Worm (Caenorhabditis elegans) whole organism, L1 larva: ENCODE results near the gene lact-1.

Experiments used
- C16A3.4 ChIP-seq: fragments of 150-350 bp; optimal IDR thresholded peaks from 2 replicates; lab custom pipeline; 2014; ENCODE audit warnings: missing biosample characterization, missing genetic modification characterization
- Y116A8C.19 ChIP-seq: sonication (generic microtip); optimal IDR thresholded peaks from 2 replicates; lab custom pipeline; 2016; ENCODE audit warnings: missing compliant biosample characterization, missing genetic modification characterization, borderline replicate concordance
- alr-1 ChIP-seq: fragments of 200-800 bp; sonication (Bioruptor generic); optimal IDR thresholded peaks from 2 replicates; lab custom pipeline; 2018; ENCODE audit warnings: borderline replicate concordance, mild to moderate bottlenecking, missing genetic modification characterization, missing compliant biosample characterization
- ama-1 ChIP-seq: fragments of 150-350 bp; optimal IDR thresholded peaks from 2 replicates; lab custom pipeline; 2014
- ceh-8 ChIP-seq: fragments of 200-800 bp; sonication (Bioruptor generic); optimal IDR thresholded peaks from 2 replicates; lab custom pipeline; 2018; ENCODE audit warnings: mild to moderate bottlenecking, missing genetic modification characterization, moderate library complexity, missing compliant biosample characterization
- ceh-90 ChIP-seq: sonication (generic microtip); optimal IDR thresholded peaks from 2 replicates; lab custom pipeline; 2016; ENCODE audit warnings: missing genetic modification characterization, missing compliant biosample characterization
- ces-1 ChIP-seq: fragments of 150-350 bp; optimal IDR thresholded peaks from 2 replicates; lab custom pipeline; 2014; ENCODE audit warnings: missing biosample characterization, missing genetic modification reagents, missing genetic modification characterization
- dpl-1 ChIP-seq, 3 experiments: fragments of 150-350 bp in 2 of 3; sonication (generic microtip) in 1 of 3; optimal IDR thresholded peaks; 2 replicates each; lab custom pipeline; 2014 to 2017; ENCODE audit warnings: missing biosample characterization in 3 of 3, missing genetic modification characterization in 3 of 3, missing genetic modification reagents in 3 of 3
- efl-1 ChIP-seq, 4 experiments: fragments of 150-350 bp; optimal IDR thresholded peaks in 3 of 4; peaks in 1 of 4; 1 replicate in 1 of 4; 2 replicates in 3 of 4; lab custom pipeline; 2014; ENCODE audit warnings: missing biosample characterization in 2 of 4, missing genetic modification characterization in 2 of 4, missing genetic modification reagents in 2 of 4
- elt-2 ChIP-seq: sonication (generic microtip); optimal IDR thresholded peaks from 2 replicates; lab custom pipeline; 2016; ENCODE audit warnings: missing genetic modification characterization, mild to moderate bottlenecking, inconsistent platforms, missing compliant biosample characterization, missing genetic modification reagents
- ets-5 ChIP-seq: fragments of 200-800 bp; sonication (Bioruptor generic); IDR thresholded peaks from 2 replicates; pipeline ENCODE4 v1.3.6; 2022; ENCODE audit warnings: missing genetic modification characterization, missing compliant biosample characterization
- fkh-8 ChIP-seq: sonication (generic microtip); optimal IDR thresholded peaks from 2 replicates; lab custom pipeline; 2016; ENCODE audit warnings: mild to moderate bottlenecking, missing genetic modification characterization, missing compliant biosample characterization
- grh-1 ChIP-seq: fragments of 200-800 bp; sonication (Bioruptor generic); IDR thresholded peaks from 2 replicates; pipeline ENCODE4 v1.3.6; 2022; ENCODE audit warnings: missing genetic modification reagents, missing genetic modification characterization, missing compliant biosample characterization
- irx-1 ChIP-seq: sonication (generic microtip); optimal IDR thresholded peaks from 2 replicates; lab custom pipeline; 2016; ENCODE audit warnings: missing genetic modification characterization, missing compliant biosample characterization
- isw-1 ChIP-seq: fragments of 200-800 bp; sonication (Bioruptor generic); IDR thresholded peaks from 2 replicates; pipeline ENCODE4 v1.3.6; 2022; ENCODE audit warnings: missing genetic modification characterization, missing compliant biosample characterization
- lin-13 ChIP-seq: fragments of 150-350 bp; optimal IDR thresholded peaks from 2 replicates; lab custom pipeline; 2014; ENCODE audit warnings: missing biosample characterization, missing genetic modification reagents, missing genetic modification characterization
- lin-14 ChIP-seq: fragments of 200-800 bp; sonication (Bioruptor generic); optimal IDR thresholded peaks from 2 replicates; lab custom pipeline; 2018; ENCODE audit warnings: mild to moderate bottlenecking, missing genetic modification characterization, moderate library complexity, missing compliant biosample characterization
- lin-15B ChIP-seq: fragments of 150-350 bp; sonication (generic microtip); optimal IDR thresholded peaks from 3 replicates; lab custom pipeline; 2014; ENCODE audit warnings: missing biosample characterization, missing genetic modification characterization
- lin-35 ChIP-seq, 2 experiments: fragments of 150-350 bp; optimal IDR thresholded peaks; 2 replicates each; lab custom pipeline; 2014; ENCODE audit warnings: missing biosample characterization in 2 of 2, missing genetic modification characterization in 2 of 2, missing genetic modification reagents in 2 of 2
- lin-39 ChIP-seq: fragments of 150-350 bp; optimal IDR thresholded peaks from 2 replicates; lab custom pipeline; 2014; ENCODE audit warnings: missing biosample characterization, missing genetic modification reagents, missing genetic modification characterization
- lsy-2 ChIP-seq, 2 experiments: fragments of 150-350 bp; optimal IDR thresholded peaks; 2 replicates each; lab custom pipeline; 2014; ENCODE audit warnings: missing biosample characterization in 2 of 2, missing genetic modification characterization in 2 of 2
- mdl-1 ChIP-seq, 2 experiments: fragments of 150-350 bp; optimal IDR thresholded peaks; 2 replicates each; lab custom pipeline; 2014 to 2017; ENCODE audit warnings: missing biosample characterization in 2 of 2, missing genetic modification characterization in 2 of 2, inconsistent platforms in 1 of 2
- nhr-12 ChIP-seq: sonication (generic microtip); optimal IDR thresholded peaks from 2 replicates; lab custom pipeline; 2017; ENCODE audit warnings: missing biosample characterization, missing genetic modification characterization
- nhr-19 ChIP-seq: fragments of 200-800 bp; sonication (Bioruptor generic); conservative IDR thresholded peaks from 2 replicates; pipeline ENCODE4 v1.3.6; 2022; ENCODE audit warnings: missing genetic modification characterization, missing compliant biosample characterization
- nhr-20 ChIP-seq: sonication (generic microtip); optimal IDR thresholded peaks from 2 replicates; lab custom pipeline; 2016; ENCODE audit warnings: mild to moderate bottlenecking, missing genetic modification characterization, missing compliant biosample characterization
- nhr-237 ChIP-seq: fragments of 150-350 bp; optimal IDR thresholded peaks from 2 replicates; lab custom pipeline; 2014; ENCODE audit warnings: missing biosample characterization, missing genetic modification characterization
- nhr-47 ChIP-seq: sonication (generic microtip); optimal IDR thresholded peaks from 2 replicates; lab custom pipeline; 2016; ENCODE audit warnings: mild to moderate bottlenecking, missing genetic modification characterization, moderate library complexity, missing compliant biosample characterization
- nhr-71 ChIP-seq: sonication (generic microtip); optimal IDR thresholded peaks from 2 replicates; lab custom pipeline; 2016; ENCODE audit warnings: mild to moderate bottlenecking, missing genetic modification characterization, moderate library complexity, missing compliant biosample characterization
- nhr-76 ChIP-seq: sonication (generic microtip); optimal IDR thresholded peaks from 2 replicates; lab custom pipeline; 2017; ENCODE audit warnings: missing biosample characterization, missing genetic modification characterization
- nhr-77 ChIP-seq: fragments of 150-350 bp; optimal IDR thresholded peaks from 2 replicates; lab custom pipeline; 2014; ENCODE audit warnings: missing biosample characterization, missing genetic modification characterization
- nhr-85 ChIP-seq: sonication (generic microtip); peaks from one replicate; lab custom pipeline; 2016; ENCODE audit warnings: missing genetic modification characterization, inconsistent platforms, missing compliant biosample characterization
- nhr-90 ChIP-seq: sonication (generic microtip); optimal IDR thresholded peaks from 2 replicates; lab custom pipeline; 2016; ENCODE audit warnings: mild to moderate bottlenecking, missing genetic modification characterization, missing compliant biosample characterization; ENCODE audit not compliant: poor library complexity
- pqm-1 ChIP-seq: sonication (generic microtip); optimal IDR thresholded peaks from 3 replicates; lab custom pipeline; 2017; ENCODE audit warnings: missing biosample characterization, missing genetic modification characterization
- snpc-4 ChIP-seq: fragments of 150-350 bp; optimal IDR thresholded peaks from 2 replicates; lab custom pipeline; 2014; ENCODE audit warnings: missing biosample characterization, missing genetic modification characterization
- sox-4 ChIP-seq: sonication (generic microtip); optimal IDR thresholded peaks from 2 replicates; lab custom pipeline; 2016; ENCODE audit warnings: missing genetic modification characterization, missing compliant biosample characterization
- sptf-1 ChIP-seq: fragments of 150-350 bp; optimal IDR thresholded peaks from 2 replicates; lab custom pipeline; 2014; ENCODE audit warnings: missing biosample characterization, missing genetic modification characterization
- sup-37 ChIP-seq: fragments of 200-800 bp; sonication (Bioruptor generic); optimal IDR thresholded peaks from 2 replicates; lab custom pipeline; 2018; ENCODE audit warnings: mild to moderate bottlenecking, missing genetic modification characterization, missing compliant biosample characterization
- swsn-7 ChIP-seq: sonication (generic microtip); optimal IDR thresholded peaks from 2 replicates; lab custom pipeline; 2016; ENCODE audit warnings: missing genetic modification characterization, missing compliant biosample characterization
- tlp-1 ChIP-seq: fragments of 150-350 bp; optimal IDR thresholded peaks from 2 replicates; lab custom pipeline; 2014; ENCODE audit warnings: missing biosample characterization, missing genetic modification characterization
- unc-30 ChIP-seq: sonication (generic microtip); optimal IDR thresholded peaks from 2 replicates; lab custom pipeline; 2017; ENCODE audit warnings: missing biosample characterization, missing genetic modification characterization
- vab-15 ChIP-seq: sonication (generic microtip); optimal IDR thresholded peaks from 2 replicates; lab custom pipeline; 2017; ENCODE audit warnings: missing genotype, mild to moderate bottlenecking, missing genetic modification characterization, missing compliant biosample characterization
- ztf-11 ChIP-seq, 2 experiments: sonication (generic microtip); optimal IDR thresholded peaks; 2 replicates each; lab custom pipeline; 2016 to 2017; ENCODE audit warnings: missing genetic modification characterization in 2 of 2, missing biosample characterization in 1 of 2, missing compliant biosample characterization in 1 of 2
- ztf-4 ChIP-seq: fragments of 150-350 bp; optimal IDR thresholded peaks from 2 replicates; lab custom pipeline; 2014; ENCODE audit warnings: missing biosample characterization, missing genetic modification characterization

Gene lact-1

DNA sequence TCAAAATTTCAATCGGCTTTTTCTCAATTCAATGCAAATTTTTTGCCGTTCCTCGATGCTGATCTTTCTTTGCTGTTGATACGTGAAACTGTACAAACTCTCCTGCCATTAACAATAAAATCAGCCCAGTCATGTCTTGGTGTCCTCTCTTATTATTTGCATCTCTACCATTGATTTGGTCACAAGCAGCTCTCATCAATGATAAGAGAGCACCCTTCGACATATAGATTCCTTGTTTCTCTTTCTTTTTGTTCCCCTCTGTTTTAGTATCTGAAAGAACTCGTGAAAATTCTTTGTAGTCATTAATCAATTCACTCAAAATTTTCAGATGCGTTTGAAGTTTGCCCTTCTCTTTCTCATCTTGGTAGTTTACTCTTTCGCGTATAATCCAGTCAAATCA lies 31.6 kb upstream of the lact-1 start, which contains the start of gene lron-7:
Gene lron-7, plus strand, starts transcription at position 323 of the 400 bp plus-strand sequence.
- no peak for TF ChIP-seq pqm-1 (tag; lab: Kevin White, UChicago)
- no peak for TF ChIP-seq nhr-20 (tag; lab: Kevin White, UChicago)
- TF ChIP-seq elt-2 (tag; lab: Kevin White, UChicago): peak; percentile 31
- TF ChIP-seq efl-1 (optimal IDR thresholded peaks at IDR 0.05; lab: Kevin White, UChicago): no peak
- TF ChIP-seq efl-1 (GFP tag; optimal IDR thresholded peaks at IDR 0.05 in 1 of 2; lab: Kevin White, UChicago): peak in 1 of 2 experiments; percentile 62
- peak in 1 of 2 experiments; percentile 21 for TF ChIP-seq lin-35 (GFP tag; optimal IDR thresholded peaks at IDR 0.05; lab: Kevin White, UChicago)
- TF ChIP-seq ceh-90 (tag; lab: Kevin White, UChicago): no peak
- TF ChIP-seq lin-15B: no peak
- no peak for TF ChIP-seq swsn-7

DNA sequence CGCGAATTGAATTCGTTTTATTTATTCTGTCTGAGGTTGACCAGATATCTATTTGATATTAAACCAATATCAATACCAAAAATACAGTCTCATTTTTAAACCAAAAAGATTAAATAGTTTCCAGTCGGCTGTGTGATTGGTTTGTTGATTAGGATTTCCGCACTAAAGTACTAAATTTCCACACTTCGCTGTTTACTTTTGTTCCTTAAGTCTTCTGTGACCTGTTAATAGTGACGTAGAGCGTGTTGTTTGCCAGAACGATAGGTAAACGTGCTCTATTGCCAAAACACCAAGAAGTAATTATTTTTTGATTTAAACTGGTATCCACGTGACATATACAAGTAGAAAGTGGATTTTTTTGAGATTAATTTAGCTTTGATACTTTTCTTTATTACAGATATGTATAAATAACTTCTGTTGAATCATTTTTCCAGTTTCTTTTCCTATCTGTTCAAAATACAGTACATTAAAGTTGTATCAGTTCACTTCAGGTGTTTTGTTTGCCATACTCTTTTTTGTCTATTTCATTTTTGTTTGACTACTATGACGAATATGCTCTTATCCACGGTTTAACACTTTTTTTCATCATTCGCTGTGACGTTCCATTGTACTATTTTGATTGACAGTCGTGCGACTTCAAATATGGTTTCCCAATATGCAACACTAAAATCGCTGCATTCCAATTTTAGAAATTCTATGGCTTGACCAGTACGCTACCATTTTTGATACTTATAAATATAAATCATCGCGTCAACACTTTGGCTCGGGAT lies 30.9 kb upstream of the lact-1 start:
- TF ChIP-seq lsy-2 (tag; optimal IDR thresholded peaks at IDR 0.05; lab: Kevin White, UChicago) (peak in 1 of 2 experiments; percentile 3), efl-1 (optimal IDR thresholded peaks at IDR 0.05; lab: Kevin White, UChicago) (no peak), efl-1 (GFP tag; optimal IDR thresholded peaks at IDR 0.05 in 1 of 2; lab: Kevin White, UChicago) (peak in 1 of 2 experiments; percentile 27), lin-14 (GFP tag; lab: Kevin White, UChicago) (peak; percentile 31), nhr-85 (tag; lab: Kevin White, UChicago) (no peak), nhr-77 (tag; lab: Kevin White, UChicago) (peak; percentile 18), irx-1 (peak; percentile 21), ceh-90 (tag; lab: Kevin White, UChicago) (no peak)

DNA sequence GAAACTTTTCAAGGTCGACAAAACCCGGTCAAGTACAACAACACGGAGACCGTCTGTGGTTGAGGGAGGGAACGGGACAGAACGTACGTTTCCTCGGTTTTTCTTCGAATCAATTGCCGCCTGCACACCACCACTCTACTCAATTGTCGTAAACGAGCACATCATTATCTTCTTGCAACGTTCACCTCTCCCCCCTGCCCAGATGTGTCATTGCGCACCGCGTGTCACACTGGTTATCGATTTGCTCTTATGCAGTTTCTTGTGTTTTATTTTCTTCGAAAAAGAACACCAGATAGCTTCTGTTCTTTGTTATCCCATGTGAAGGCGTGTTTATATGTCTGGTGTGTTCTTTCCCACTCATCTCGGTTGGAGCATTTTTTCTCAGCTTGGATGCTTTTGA lies 29.4 kb upstream of the lact-1 start:
- TF ChIP-seq tlp-1 (tag; lab: Kevin White, UChicago) (no peak), lin-35 (GFP tag; optimal IDR thresholded peaks at IDR 0.05; lab: Kevin White, UChicago) (no peak), nhr-19 (GFP tag; lab: Robert Waterston, UW) (no peak), nhr-77 (tag; lab: Kevin White, UChicago) (no peak), ama-1 (no peak), ztf-4 (tag; lab: Kevin White, UChicago) (no peak), sup-37 (GFP tag; lab: Kevin White, UChicago) (no peak), Y116A8C.19 (no peak), lin-39 (tag; lab: Kevin White, UChicago) (no peak), sptf-1 (tag; lab: Kevin White, UChicago) (no peak), snpc-4 (tag; lab: Kevin White, UChicago) (no peak), nhr-71 (tag; lab: Kevin White, UChicago) (no peak), elt-2 (tag; lab: Kevin White, UChicago) (no peak)

DNA sequence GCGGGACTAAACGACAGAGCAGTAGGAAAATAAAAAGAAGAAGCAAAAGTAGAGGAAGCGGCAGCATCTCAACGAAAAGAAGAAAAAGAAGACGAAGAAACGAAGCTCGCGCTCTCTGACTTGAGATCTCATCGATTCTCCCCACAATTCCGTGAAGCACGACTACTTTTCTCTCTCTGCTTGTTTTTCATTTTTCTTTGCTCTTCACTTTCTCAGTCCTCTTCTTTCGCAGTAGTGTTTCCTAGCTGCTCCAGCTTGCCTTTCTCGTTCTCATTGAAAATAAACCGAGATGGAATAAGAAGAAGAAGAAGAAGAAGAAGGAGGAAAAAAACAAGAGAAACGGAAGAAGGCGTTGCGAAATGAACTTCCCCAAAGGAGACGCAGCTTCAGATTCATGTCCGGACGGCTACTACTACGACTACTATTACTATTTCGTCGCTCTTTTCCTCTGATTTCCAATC lies 24.6 kb upstream of the lact-1 start:
- TF ChIP-seq ztf-11 (tag; optimal IDR thresholded peaks at IDR 0.05; lab: Kevin White, UChicago) (no peak), nhr-90 (tag; lab: Kevin White, UChicago) (no peak), nhr-76 (tag; lab: Kevin White, UChicago) (no peak), mdl-1 (tag; optimal IDR thresholded peaks at IDR 0.05; lab: Kevin White, UChicago) (no peak), unc-30 (no peak), isw-1 (GFP tag; lab: Robert Waterston, UW) (peak; percentile 33; the same call in 1 of the 2 replicates), nhr-19 (GFP tag; lab: Robert Waterston, UW) (no peak), ets-5 (GFP tag; lab: Robert Waterston, UW) (no peak), lin-13 (GFP tag; lab: Kevin White, UChicago) (no peak), nhr-237 (tag; lab: Kevin White, UChicago) (no peak), fkh-8 (peak; percentile 70), nhr-12 (no peak), efl-1 (optimal IDR thresholded peaks at IDR 0.05; lab: Kevin White, UChicago) (peak; percentile 19 to 21), efl-1 (GFP tag; optimal IDR thresholded peaks at IDR 0.05 in 1 of 2; lab: Kevin White, UChicago) (no peak), swsn-7 (peak; percentile 48), ceh-8 (no peak), sox-4 (tag; lab: Kevin White, UChicago) (no peak), alr-1 (tag; lab: Kevin White, UChicago) (no peak), nhr-47 (tag; lab: Kevin White, UChicago) (peak; percentile 59), ama-1 (no peak), pqm-1 (tag; lab: Kevin White, UChicago) (no peak), grh-1 (GFP tag; lab: Robert Waterston, UW) (no peak), ceh-90 (tag; lab: Kevin White, UChicago) (no peak), C16A3.4 (tag; lab: Kevin White, UChicago) (peak; percentile 1), sup-37 (GFP tag; lab: Kevin White, UChicago) (no peak), dpl-1 (GFP tag; optimal IDR thresholded peaks at IDR 0.05; lab: Kevin White, UChicago) (no peak), ces-1 (no peak), vab-15 (tag; lab: Kevin White, UChicago) (no peak)
